Fruit fly (Drosophila melanogaster) whole organism, adult: ENCODE data around the gene Rhp.

Experiments
- CG11617 ChIP-seq: fragments of 200-800 bp; sonication (Bioruptor generic); optimal IDR thresholded peaks from 2 replicates; lab custom pipeline; 2017; ENCODE audit warnings: mild to moderate bottlenecking, missing biosample characterization, missing genetic modification reagents, missing genetic modification characterization
- CG12768 ChIP-seq: fragments of 200-800 bp; sonication (Bioruptor generic); optimal IDR thresholded peaks from 2 replicates; lab custom pipeline; 2017; ENCODE audit warnings: missing biosample characterization, missing genetic modification characterization, mild to moderate bottlenecking, moderate library complexity, missing genetic modification reagents
- CG14711 ChIP-seq: fragments of 200-800 bp; sonication (Bioruptor generic); optimal IDR thresholded peaks from 2 replicates; lab custom pipeline; 2018; ENCODE audit warnings: missing biosample characterization, mild to moderate bottlenecking, missing genetic modification characterization, moderate library complexity
- CG1620 ChIP-seq: fragments of 200-800 bp; sonication (Bioruptor generic); optimal IDR thresholded peaks from 2 replicates; lab custom pipeline; 2016; ENCODE audit warnings: missing biosample characterization, missing genetic modification characterization
- CG33017 ChIP-seq: fragments of 200-800 bp; sonication (Bioruptor generic); optimal IDR thresholded peaks from 2 replicates; lab custom pipeline; 2018; ENCODE audit warnings: missing biosample characterization, mild to moderate bottlenecking, missing genetic modification characterization, moderate library complexity
- CG5204 ChIP-seq: fragments of 200-800 bp; sonication (Bioruptor generic); optimal IDR thresholded peaks from 2 replicates; lab custom pipeline; 2016; ENCODE audit warnings: missing biosample characterization, missing genetic modification characterization
- CG7045 ChIP-seq: fragments of 200-800 bp; sonication (Bioruptor generic); optimal IDR thresholded peaks from 2 replicates; lab custom pipeline; 2017; ENCODE audit warnings: missing biosample characterization, mild to moderate bottlenecking, missing genetic modification characterization
- CG7101 ChIP-seq: fragments of 200-800 bp; sonication (Bioruptor generic); optimal IDR thresholded peaks from 2 replicates; lab custom pipeline; 2018; ENCODE audit warnings: missing biosample characterization, mild to moderate bottlenecking, missing genetic modification characterization, moderate library complexity
- Clk ChIP-seq: fragments of 200-800 bp; sonication (Bioruptor generic); optimal IDR thresholded peaks from 2 replicates; lab custom pipeline; 2017; ENCODE audit warnings: missing biosample characterization, missing genetic modification characterization
- Crg-1 ChIP-seq: fragments of 200-800 bp; sonication (Bioruptor generic); optimal IDR thresholded peaks from 2 replicates; lab custom pipeline; 2016; ENCODE audit warnings: missing biosample characterization, missing genetic modification characterization
- Hr96 ChIP-seq: fragments of 200-800 bp; sonication (Bioruptor generic); optimal IDR thresholded peaks from 2 replicates; lab custom pipeline; 2016; ENCODE audit warnings: missing biosample characterization, missing genetic modification characterization
- Mnt ChIP-seq: fragments of 200-800 bp; sonication (Bioruptor generic); optimal IDR thresholded peaks from 2 replicates; lab custom pipeline; 2016; ENCODE audit warnings: missing biosample characterization, mild to moderate bottlenecking, missing genetic modification characterization
- bab1 ChIP-seq: fragments of 200-800 bp; sonication (Bioruptor generic); optimal IDR thresholded peaks from 3 replicates; lab custom pipeline; 2019; ENCODE audit warnings: missing biosample characterization, mild to moderate bottlenecking, missing genetic modification characterization, moderate library complexity
- cic ChIP-seq: fragments of 200-800 bp; sonication (Bioruptor generic); optimal IDR thresholded peaks from 2 replicates; lab custom pipeline; 2017; ENCODE audit warnings: missing biosample characterization, mild to moderate bottlenecking, missing genetic modification characterization, moderate library complexity
- cnc ChIP-seq, 2 experiments: fragments of >200 bp; optimal IDR thresholded peaks; 2 replicates each; lab custom pipeline; 2017
- kay ChIP-seq: fragments of 200-800 bp; sonication (Bioruptor generic); peaks from one replicate; lab custom pipeline; 2016; ENCODE audit warnings: missing biosample characterization, missing genetic modification characterization, borderline replicate concordance
- ovo ChIP-seq: fragments of 200-800 bp; sonication (Bioruptor generic); optimal IDR thresholded peaks from 2 replicates; lab custom pipeline; 2016; ENCODE audit warnings: missing biosample characterization, missing genetic modification characterization
- pad ChIP-seq: fragments of 200-800 bp; sonication (Bioruptor generic); optimal IDR thresholded peaks from 3 replicates; lab custom pipeline; 2017; ENCODE audit warnings: missing biosample characterization, missing genetic modification characterization, mild to moderate bottlenecking, moderate library complexity, missing genetic modification reagents
- tj ChIP-seq: fragments of 200-800 bp; sonication (Bioruptor generic); optimal IDR thresholded peaks from 3 replicates; lab custom pipeline; 2017; ENCODE audit warnings: missing biosample characterization, mild to moderate bottlenecking, missing genetic modification characterization, moderate library complexity
- toe ChIP-seq: fragments of 200-800 bp; sonication (Bioruptor generic); optimal IDR thresholded peaks from 2 replicates; lab custom pipeline; 2016; ENCODE audit warnings: missing biosample characterization, missing genetic modification characterization

The Rhp gene

dm6 chrX:15816127-15816526, 27.4 kb downstream of the Rhp start:
- no peak for TF ChIP-seq CG5204 (GFP tag; lab: Kevin White, UChicago)
- TF ChIP-seq Crg-1 (GFP tag; lab: Kevin White, UChicago): no peak
- no peak for TF ChIP-seq CG12768

dm6 chrX:15816905-15817304, 28.2 kb downstream of the Rhp start:
- TF ChIP-seq cic: no peak
- no peak for TF ChIP-seq CG33017
- no peak for TF ChIP-seq cnc (optimal IDR thresholded peaks at IDR 0.05; lab: Kevin White, UChicago)
- TF ChIP-seq CG1620: no peak
- TF ChIP-seq Hr96 (GFP tag; lab: Kevin White, UChicago): no peak
- TF ChIP-seq Clk (GFP tag; lab: Kevin White, UChicago): no peak
- TF ChIP-seq CG12768: no peak
- no peak for TF ChIP-seq Crg-1 (GFP tag; lab: Kevin White, UChicago)
- TF ChIP-seq CG11617 (GFP tag; lab: Kevin White, UChicago): no peak
- no peak for TF ChIP-seq bab1 (GFP tag; lab: Kevin White, UChicago)
- no peak for TF ChIP-seq Mnt (GFP tag; lab: Kevin White, UChicago)
- TF ChIP-seq kay: no peak
- TF ChIP-seq toe (GFP tag; lab: Kevin White, UChicago): no peak
- no peak for TF ChIP-seq CG14711 (tag; lab: Kevin White, UChicago)

DNA sequence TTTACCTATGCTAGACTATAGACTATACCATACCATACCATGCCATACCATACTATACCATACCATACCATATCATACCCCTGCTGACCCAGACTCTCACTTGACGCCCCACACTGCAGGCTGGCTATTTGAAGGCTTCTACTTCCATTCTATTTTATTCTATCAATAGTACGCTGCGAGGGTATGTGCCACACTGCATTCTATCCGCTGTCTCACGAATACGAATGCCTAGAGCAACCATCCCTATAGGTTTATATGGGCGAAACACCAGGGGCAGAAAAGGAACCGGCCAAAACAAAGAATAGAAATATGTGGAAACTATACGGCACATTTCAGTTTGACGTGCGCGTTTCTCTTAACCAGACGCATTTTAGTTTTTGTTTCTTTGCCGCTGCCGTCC, 29.1 kb downstream of the Rhp start:
- TF ChIP-seq CG14711 (tag; lab: Kevin White, UChicago) (no peak), CG11617 (GFP tag; lab: Kevin White, UChicago) (no peak), CG7045 (no peak), CG7101 (tag; lab: Kevin White, UChicago) (no peak), CG5204 (GFP tag; lab: Kevin White, UChicago) (no peak), CG33017 (no peak), tj (no peak), toe (GFP tag; lab: Kevin White, UChicago) (no peak), cnc (optimal IDR thresholded peaks at IDR 0.05; lab: Kevin White, UChicago) (no peak), cic (no peak), CG12768 (no peak), Clk (GFP tag; lab: Kevin White, UChicago) (no peak), bab1 (GFP tag; lab: Kevin White, UChicago) (no peak), CG1620 (no peak), Hr96 (GFP tag; lab: Kevin White, UChicago) (no peak), kay (no peak), pad (GFP tag; lab: Kevin White, UChicago) (no peak), Mnt (GFP tag; lab: Kevin White, UChicago) (no peak), ovo (GFP tag; lab: Kevin White, UChicago) (no peak), Crg-1 (GFP tag; lab: Kevin White, UChicago) (no peak)

DNA sequence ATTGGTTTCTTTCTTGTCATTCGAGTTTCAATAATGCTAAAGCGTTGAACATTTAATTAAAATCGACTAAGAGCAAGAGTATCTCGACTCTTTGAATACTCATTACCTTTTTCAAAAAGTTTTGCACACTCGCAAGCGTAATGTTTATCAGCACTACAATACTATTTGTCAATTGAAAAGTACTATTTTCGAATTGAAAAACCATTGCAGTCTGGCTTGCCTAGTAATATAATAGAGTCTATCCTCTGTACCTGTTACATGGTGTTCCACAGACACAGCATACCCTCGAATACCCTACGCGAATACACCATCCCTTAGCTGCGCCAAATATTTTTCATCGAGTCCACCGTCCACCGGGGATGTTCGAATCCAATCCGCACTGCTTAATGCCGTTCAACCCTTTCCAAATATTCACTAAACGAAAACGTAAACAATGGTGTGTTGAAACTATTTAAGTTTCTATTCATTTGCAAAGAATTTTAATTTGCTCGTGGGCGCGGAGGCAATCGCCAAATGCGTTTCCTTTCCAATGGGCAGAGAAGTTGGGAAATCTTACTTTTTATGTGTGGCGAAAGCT, 30.0 kb downstream of the Rhp start:
- TF ChIP-seq CG1620 (no peak), bab1 (GFP tag; lab: Kevin White, UChicago) (no peak), Clk (GFP tag; lab: Kevin White, UChicago) (no peak), CG7101 (tag; lab: Kevin White, UChicago) (no peak), CG14711 (tag; lab: Kevin White, UChicago) (no peak), toe (GFP tag; lab: Kevin White, UChicago) (no peak), pad (GFP tag; lab: Kevin White, UChicago) (no peak), ovo (GFP tag; lab: Kevin White, UChicago) (no peak), CG7045 (no peak), cnc (optimal IDR thresholded peaks at IDR 0.05; lab: Kevin White, UChicago) (no peak), Crg-1 (GFP tag; lab: Kevin White, UChicago) (no peak), cic (no peak), CG11617 (GFP tag; lab: Kevin White, UChicago) (no peak), CG33017 (no peak), tj (no peak), CG12768 (no peak), Hr96 (GFP tag; lab: Kevin White, UChicago) (no peak), kay (no peak)

DNA sequence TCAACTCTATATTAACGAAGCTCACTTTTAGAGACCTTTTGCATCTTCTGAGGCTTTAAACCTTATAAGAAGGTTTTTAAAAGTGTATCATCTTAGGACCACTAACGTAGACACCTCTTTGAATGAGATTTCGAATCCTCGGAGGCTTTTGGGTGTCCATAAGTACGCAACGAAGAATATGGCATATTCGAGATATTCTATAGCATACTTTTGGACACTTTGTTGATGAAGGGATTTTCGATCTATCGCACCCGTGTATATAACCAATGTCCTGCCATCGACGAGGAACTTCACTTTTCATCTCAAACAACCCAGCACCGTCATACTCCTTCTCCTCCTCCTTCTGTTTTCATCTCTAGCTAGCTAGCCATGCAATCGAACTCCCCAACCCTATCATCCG, 33.7 kb downstream of the Rhp start:
- TF ChIP-seq CG1620 (no peak), CG7045 (no peak), Mnt (GFP tag; lab: Kevin White, UChicago) (no peak), Clk (GFP tag; lab: Kevin White, UChicago) (no peak), kay (no peak), cic (no peak), CG7101 (tag; lab: Kevin White, UChicago) (no peak), CG33017 (no peak), bab1 (GFP tag; lab: Kevin White, UChicago) (no peak), CG5204 (GFP tag; lab: Kevin White, UChicago) (no peak), tj (no peak), ovo (GFP tag; lab: Kevin White, UChicago) (no peak)

DNA sequence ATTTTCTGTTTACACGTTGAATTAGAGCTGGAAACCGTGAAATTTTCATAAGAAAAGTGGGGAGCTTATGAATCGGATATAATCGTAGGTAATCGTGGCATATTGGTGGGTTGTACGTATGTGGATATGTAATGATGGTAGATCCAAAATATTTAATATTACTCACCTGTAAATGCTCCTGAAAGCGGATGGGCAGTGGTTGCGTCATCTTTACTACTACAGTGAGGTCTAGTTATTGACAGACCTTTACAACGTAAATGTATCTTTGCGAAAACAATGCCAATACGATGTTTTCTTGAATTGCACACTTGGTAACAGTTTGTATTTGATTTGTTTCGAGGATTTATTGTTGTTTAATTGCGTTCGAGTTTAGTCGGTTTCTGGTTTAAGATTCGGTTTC, 45.3 kb downstream of the Rhp start:
- TF ChIP-seq toe (GFP tag; lab: Kevin White, UChicago): no peak
- no peak for TF ChIP-seq CG7101 (tag; lab: Kevin White, UChicago)
- no peak for TF ChIP-seq cnc (optimal IDR thresholded peaks at IDR 0.05; lab: Kevin White, UChicago)
- TF ChIP-seq bab1 (GFP tag; lab: Kevin White, UChicago): no peak
- TF ChIP-seq CG7045: no peak
- no peak for TF ChIP-seq CG14711 (tag; lab: Kevin White, UChicago)
- no peak for TF ChIP-seq cic
- no peak for TF ChIP-seq kay
- no peak for TF ChIP-seq Mnt (GFP tag; lab: Kevin White, UChicago)
- TF ChIP-seq CG1620: no peak
